Worm (Caenorhabditis elegans) whole organism, L2 larva: ENCODE data around the gene unc-47.
A peak's percentile ranks its signal among the peaks of the same experiment; 100 is the strongest.

Source experiments
- R02D3.7 ChIP-seq: fragments of 150-350 bp; optimal IDR thresholded peaks from 2 replicates; lab custom pipeline; 2014; ENCODE audit warnings: missing biosample characterization, missing genetic modification characterization
- crh-2 ChIP-seq: sonication (generic microtip); optimal IDR thresholded peaks from 2 replicates; lab custom pipeline; 2017; ENCODE audit warnings: missing biosample characterization, missing genetic modification characterization
- dmd-4 ChIP-seq: sonication (generic microtip); optimal IDR thresholded peaks from 2 replicates; lab custom pipeline; 2017; ENCODE audit warnings: missing biosample characterization, missing genetic modification characterization
- fos-1 ChIP-seq: fragments of 150-350 bp; optimal IDR thresholded peaks from 2 replicates; lab custom pipeline; 2014; ENCODE audit warnings: missing biosample characterization, missing genetic modification characterization
- nhr-11 ChIP-seq: fragments of 150-350 bp; optimal IDR thresholded peaks from 2 replicates; lab custom pipeline; 2014; ENCODE audit warnings: missing biosample characterization, missing genetic modification characterization
- nhr-6 ChIP-seq: fragments of 150-350 bp; optimal IDR thresholded peaks from 2 replicates; lab custom pipeline; 2014; ENCODE audit warnings: missing biosample characterization, missing genetic modification characterization

Gene unc-47

ce11 chrIII:10134517-10134916 lies 51.5 kb downstream of the unc-47 start:
- TF ChIP-seq dmd-4 (no peak), fos-1 (tag; lab: Kevin White, UChicago) (peak; percentile 88), nhr-11 (tag; lab: Kevin White, UChicago) (no peak), R02D3.7 (tag; lab: Kevin White, UChicago) (no peak), nhr-6 (tag; lab: Kevin White, UChicago) (no peak), crh-2 (tag; lab: Kevin White, UChicago) (peak; percentile 38)
- TF ChIP-seq, all 48 proteins: peak for 2
